Worm (Caenorhabditis elegans): ENCODE data around the gene C03A3.3.

DNA sequence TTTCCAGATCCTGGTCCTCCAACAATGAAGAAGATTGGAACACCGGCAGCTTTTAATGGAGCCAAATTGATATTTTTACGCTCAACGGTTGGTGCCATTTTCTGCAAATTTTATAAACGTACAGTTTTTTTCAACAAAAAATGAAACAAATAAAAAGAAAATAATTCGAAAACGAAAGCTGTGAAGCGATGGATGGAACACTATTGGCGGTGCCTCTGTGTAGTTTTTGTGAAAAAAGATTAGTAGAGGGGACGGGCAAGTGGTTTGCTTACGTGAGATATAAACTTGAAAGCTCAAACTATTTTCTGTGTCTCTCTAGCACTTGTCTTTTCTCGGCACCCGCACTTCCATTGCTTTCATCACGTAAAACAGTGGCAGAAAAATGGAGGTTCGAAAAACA is 18.7 kb upstream of the C03A3.3 start, which contains the start of gene F38B2.4:
- TF ChIP-seq unc-62 (GFP tag; optimal IDR thresholded peaks at IDR 0.05): no peak
- no peak for TF ChIP-seq bed-3 (GFP tag; optimal IDR thresholded peaks at IDR 0.05)
- no peak for TF ChIP-seq zip-8 (tag; optimal IDR thresholded peaks at IDR 0.05)
- TF ChIP-seq ces-1 (GFP tag; optimal IDR thresholded peaks at IDR 0.05): no peak
- TF ChIP-seq mab-5 (tag; optimal IDR thresholded peaks at IDR 0.05): no peak
- TF ChIP-seq lin-32 (GFP tag; optimal IDR thresholded peaks at IDR 0.05): no peak
- TF ChIP-seq ztf-11 (tag; optimal IDR thresholded peaks at IDR 0.05): no peak
- TF ChIP-seq nhr-12 (tag; optimal IDR thresholded peaks at IDR 0.05): no peak

All from whole organism, mixed stage, embryonic.